Fruit fly (Drosophila melanogaster) whole organism, prepupa: ENCODE results near the gene CG31463.

Source experiments
- Blimp-1 ChIP-seq: fragments of 200-800 bp; sonication (Bioruptor generic); optimal IDR thresholded peaks from 3 replicates; lab custom pipeline; 2017; ENCODE audit warnings: missing biosample characterization, missing genetic modification characterization, mild to moderate bottlenecking, moderate library complexity, missing genetic modification reagents
- CG10631 ChIP-seq: fragments of 200-800 bp; sonication (Bioruptor generic); optimal IDR thresholded peaks from 2 replicates; lab custom pipeline; 2016; ENCODE audit warnings: missing biosample characterization, missing genetic modification characterization
- CG10669 ChIP-seq: fragments of 200-800 bp; sonication (Bioruptor generic); optimal IDR thresholded peaks from 3 replicates; lab custom pipeline; 2018; ENCODE audit warnings: missing biosample characterization, mild to moderate bottlenecking, missing genetic modification characterization, moderate library complexity
- CG11294 ChIP-seq: fragments of 200-800 bp; sonication (Bioruptor generic); IDR thresholded peaks from 2 replicates; pipeline ENCODE4 v1.3.6; 2022; ENCODE audit warnings: missing biosample characterization, missing genetic modification characterization
- CG11762 ChIP-seq: fragments of 200-800 bp; sonication (Bioruptor generic); optimal IDR thresholded peaks from 3 replicates; lab custom pipeline; 2016; ENCODE audit warnings: missing biosample characterization, missing genetic modification characterization; ENCODE audit not compliant: insufficient read depth
- CG11902 ChIP-seq: fragments of 200-800 bp; sonication (Bioruptor generic); optimal IDR thresholded peaks from 3 replicates; lab custom pipeline; 2016; ENCODE audit warnings: missing biosample characterization, missing genetic modification characterization
- CG15336 ChIP-seq: fragments of 200-800 bp; sonication (Bioruptor generic); IDR thresholded peaks from 2 replicates; pipeline ENCODE4 v1.3.6; 2022; ENCODE audit warnings: missing biosample characterization, missing genetic modification characterization
- CG1621 ChIP-seq: fragments of 200-800 bp; sonication (Bioruptor generic); optimal IDR thresholded peaks from 3 replicates; lab custom pipeline; 2018; ENCODE audit warnings: missing biosample characterization, mild to moderate bottlenecking, missing genetic modification characterization
- CG16779 ChIP-seq: fragments of 200-800 bp; sonication (Bioruptor generic); optimal IDR thresholded peaks from 3 replicates; lab custom pipeline; 2017; ENCODE audit warnings: missing biosample characterization, mild to moderate bottlenecking, missing genetic modification characterization
- CG3032 ChIP-seq: fragments of 200-800 bp; optimal IDR thresholded peaks from 2 replicates; lab custom pipeline; 2019; ENCODE audit warnings: missing biosample characterization, mild to moderate bottlenecking, missing genetic modification characterization, moderate library complexity
- CG31627 ChIP-seq: fragments of 200-800 bp; sonication (Bioruptor generic); optimal IDR thresholded peaks from 3 replicates; lab custom pipeline; 2016; ENCODE audit warnings: missing biosample characterization, missing genetic modification characterization
- CG32006 ChIP-seq: fragments of 200-800 bp; sonication (Bioruptor generic); optimal IDR thresholded peaks from 3 replicates; lab custom pipeline; 2017; ENCODE audit warnings: missing biosample characterization, mild to moderate bottlenecking, missing genetic modification characterization
- CG34406 ChIP-seq: fragments of 200-800 bp; sonication (Bioruptor generic); optimal IDR thresholded peaks from 3 replicates; lab custom pipeline; 2016; ENCODE audit warnings: missing biosample characterization, missing genetic modification characterization
- CG3919 ChIP-seq: fragments of 200-800 bp; sonication (Bioruptor generic); optimal IDR thresholded peaks from 3 replicates; lab custom pipeline; 2016; ENCODE audit warnings: missing biosample characterization, missing genetic modification characterization
- CG4318 ChIP-seq: fragments of 200-800 bp; sonication (Bioruptor generic); optimal IDR thresholded peaks from 3 replicates; lab custom pipeline; 2017; ENCODE audit warnings: missing biosample characterization, mild to moderate bottlenecking, missing genetic modification characterization
- CG6276 ChIP-seq: fragments of 200-800 bp; sonication (Bioruptor generic); optimal IDR thresholded peaks from 2 replicates; lab custom pipeline; 2017; ENCODE audit warnings: missing biosample characterization, mild to moderate bottlenecking, missing genetic modification characterization
- CG6792 ChIP-seq: fragments of 200-800 bp; sonication (Bioruptor generic); optimal IDR thresholded peaks from 3 replicates; lab custom pipeline; 2016; ENCODE audit warnings: missing biosample characterization, missing genetic modification characterization
- CG6808 ChIP-seq: fragments of 200-800 bp; sonication (Bioruptor generic); optimal IDR thresholded peaks from 3 replicates; lab custom pipeline; 2017; ENCODE audit warnings: missing biosample characterization, missing genetic modification characterization, mild to moderate bottlenecking, moderate library complexity, missing genetic modification reagents
- CG6854 ChIP-seq: fragments of 200-800 bp; sonication (Bioruptor generic); optimal IDR thresholded peaks from 2 replicates; lab custom pipeline; 2017; ENCODE audit warnings: missing biosample characterization, mild to moderate bottlenecking, missing genetic modification characterization
- CG7368 ChIP-seq: fragments of 200-800 bp; sonication (Bioruptor generic); optimal IDR thresholded peaks from 3 replicates; lab custom pipeline; 2016; ENCODE audit warnings: missing biosample characterization, missing genetic modification characterization
- CG8119 ChIP-seq: fragments of 200-800 bp; sonication (Bioruptor generic); IDR thresholded peaks from 3 replicates; pipeline ENCODE4 v1.3.6; 2022; ENCODE audit warnings: missing biosample characterization, missing genetic modification characterization
- CG8632 ChIP-seq: fragments of 200-800 bp; sonication (Bioruptor generic); optimal IDR thresholded peaks from 3 replicates; lab custom pipeline; 2016; ENCODE audit warnings: missing biosample characterization, missing genetic modification characterization
- CG9139 ChIP-seq: fragments of 200-800 bp; sonication (Bioruptor generic); optimal IDR thresholded peaks from 3 replicates; lab custom pipeline; 2017; ENCODE audit warnings: missing biosample characterization, mild to moderate bottlenecking, missing genetic modification characterization
- Eip78C ChIP-seq: fragments of 200-800 bp; sonication (Bioruptor generic); peaks from one replicate; lab custom pipeline; 2016; ENCODE audit warnings: missing biosample characterization, missing genetic modification characterization
- Eip93F ChIP-seq: fragments of 200-800 bp; sonication (Bioruptor generic); optimal IDR thresholded peaks from 2 replicates; lab custom pipeline; 2016; ENCODE audit warnings: missing biosample characterization, mild to moderate bottlenecking, missing genetic modification characterization
- Ets21C ChIP-seq: fragments of 200-800 bp; sonication (Bioruptor generic); optimal IDR thresholded peaks from 3 replicates; lab custom pipeline; 2016; ENCODE audit warnings: missing biosample characterization, missing genetic modification characterization
- Ets96B ChIP-seq: fragments of 200-800 bp; optimal IDR thresholded peaks from 2 replicates; lab custom pipeline; 2019; ENCODE audit warnings: missing biosample characterization, mild to moderate bottlenecking, missing genetic modification characterization, moderate library complexity
- Gug ChIP-seq: fragments of 200-800 bp; sonication (Bioruptor generic); IDR thresholded peaks from 2 replicates; pipeline ENCODE4 v1.3.6; 2022; ENCODE audit warnings: missing biosample characterization, missing genetic modification characterization
- Hr38 ChIP-seq: sonication (Bioruptor generic); optimal IDR thresholded peaks from 2 replicates; lab custom pipeline; 2016; ENCODE audit warnings: missing biosample characterization, missing genetic modification characterization
- Hr39 ChIP-seq: fragments of 200-800 bp; sonication (Bioruptor generic); optimal IDR thresholded peaks from 2 replicates; lab custom pipeline; 2016; ENCODE audit warnings: missing biosample characterization, missing genetic modification characterization
- Hr4 ChIP-seq: fragments of 200-800 bp; sonication (Bioruptor generic); optimal IDR thresholded peaks from 3 replicates; lab custom pipeline; 2016; ENCODE audit warnings: missing biosample characterization, missing genetic modification characterization
- Lpt ChIP-seq: fragments of 200-800 bp; sonication (Bioruptor generic); optimal IDR thresholded peaks from 3 replicates; lab custom pipeline; 2016; ENCODE audit warnings: missing biosample characterization, missing genetic modification characterization
- Smox ChIP-seq: fragments of 200-800 bp; sonication (Bioruptor generic); optimal IDR thresholded peaks from 3 replicates; lab custom pipeline; 2016; ENCODE audit warnings: missing biosample characterization, missing genetic modification characterization
- Sox102F ChIP-seq: fragments of 200-800 bp; sonication (Bioruptor generic); optimal IDR thresholded peaks from 2 replicates; lab custom pipeline; 2016; ENCODE audit warnings: missing biosample characterization, mild to moderate bottlenecking, missing genetic modification characterization
- Sox15 ChIP-seq: fragments of 200-800 bp; sonication (Bioruptor generic); optimal IDR thresholded peaks from 3 replicates; lab custom pipeline; 2016; ENCODE audit warnings: missing biosample characterization, missing genetic modification characterization
- achi ChIP-seq: fragments of 200-800 bp; sonication (Bioruptor generic); optimal IDR thresholded peaks from 3 replicates; lab custom pipeline; 2016; ENCODE audit warnings: missing biosample characterization, missing genetic modification characterization
- cyc ChIP-seq: fragments of 200-800 bp; sonication (Bioruptor generic); optimal IDR thresholded peaks from 3 replicates; lab custom pipeline; 2016; ENCODE audit warnings: missing biosample characterization, missing genetic modification characterization
- dsx ChIP-seq: fragments of 200-800 bp; optimal IDR thresholded peaks from 3 replicates; lab custom pipeline; 2019; ENCODE audit warnings: missing biosample characterization, mild to moderate bottlenecking, missing genetic modification characterization, moderate library complexity; ENCODE audit not compliant: poor library complexity, severe bottlenecking
- eg ChIP-seq: fragments of 200-800 bp; sonication (Bioruptor generic); IDR thresholded peaks from 3 replicates; pipeline ENCODE4 v1.3.6; 2022; ENCODE audit warnings: missing biosample characterization, missing genetic modification characterization
- fd59A ChIP-seq: fragments of 200-800 bp; sonication (Bioruptor generic); optimal IDR thresholded peaks from 2 replicates; lab custom pipeline; 2017; ENCODE audit warnings: missing biosample characterization, mild to moderate bottlenecking, missing genetic modification characterization, missing genetic modification reagents
- fd85E ChIP-seq: fragments of 200-800 bp; sonication (Bioruptor generic); optimal IDR thresholded peaks from 3 replicates; lab custom pipeline; 2016; ENCODE audit warnings: missing biosample characterization, missing genetic modification characterization
- lz ChIP-seq: fragments of 200-800 bp; sonication (Bioruptor generic); optimal IDR thresholded peaks from 3 replicates; lab custom pipeline; 2016; ENCODE audit warnings: missing biosample characterization, missing genetic modification characterization
- net ChIP-seq: fragments of 200-800 bp; sonication (Bioruptor generic); optimal IDR thresholded peaks from 3 replicates; lab custom pipeline; 2016; ENCODE audit warnings: missing biosample characterization, missing genetic modification characterization
- pdm3 ChIP-seq: fragments of 200-800 bp; sonication (Bioruptor generic); optimal IDR thresholded peaks from 3 replicates; lab custom pipeline; 2016; ENCODE audit warnings: missing biosample characterization, missing genetic modification characterization
- salr ChIP-seq, 2 experiments: fragments of 200-800 bp; sonication (Bioruptor generic); optimal IDR thresholded peaks; 3 replicates each; lab custom pipeline; 2016 to 2018; ENCODE audit warnings: missing biosample characterization in 2 of 2, missing genetic modification characterization in 2 of 2, mild to moderate bottlenecking in 1 of 2
- spab ChIP-seq: fragments of 200-800 bp; sonication (Bioruptor generic); optimal IDR thresholded peaks from 2 replicates; lab custom pipeline; 2017; ENCODE audit warnings: missing biosample characterization, mild to moderate bottlenecking, missing genetic modification characterization, missing genetic modification reagents
- ss ChIP-seq, 2 experiments: fragments of 200-800 bp; sonication (Bioruptor generic); optimal IDR thresholded peaks; 2 replicates in 1 of 2; 3 replicates in 1 of 2; lab custom pipeline; 2017 to 2018; ENCODE audit warnings: mild to moderate bottlenecking in 2 of 2, missing biosample characterization in 2 of 2, missing genetic modification characterization in 2 of 2, moderate library complexity in 1 of 2
- svp ChIP-seq: fragments of 200-800 bp; sonication (Bioruptor generic); peaks from one replicate; lab custom pipeline; 2016; ENCODE audit warnings: missing biosample characterization, missing genetic modification characterization
- topi ChIP-seq: fragments of 200-800 bp; sonication (Bioruptor generic); optimal IDR thresholded peaks from 3 replicates; lab custom pipeline; 2016; ENCODE audit warnings: missing biosample characterization, missing genetic modification characterization
- vri ChIP-seq: fragments of 200-800 bp; sonication (Bioruptor generic); optimal IDR thresholded peaks from 3 replicates; lab custom pipeline; 2016; ENCODE audit warnings: missing biosample characterization, mild to moderate bottlenecking, missing genetic modification characterization

The CG31463 gene

DNA sequence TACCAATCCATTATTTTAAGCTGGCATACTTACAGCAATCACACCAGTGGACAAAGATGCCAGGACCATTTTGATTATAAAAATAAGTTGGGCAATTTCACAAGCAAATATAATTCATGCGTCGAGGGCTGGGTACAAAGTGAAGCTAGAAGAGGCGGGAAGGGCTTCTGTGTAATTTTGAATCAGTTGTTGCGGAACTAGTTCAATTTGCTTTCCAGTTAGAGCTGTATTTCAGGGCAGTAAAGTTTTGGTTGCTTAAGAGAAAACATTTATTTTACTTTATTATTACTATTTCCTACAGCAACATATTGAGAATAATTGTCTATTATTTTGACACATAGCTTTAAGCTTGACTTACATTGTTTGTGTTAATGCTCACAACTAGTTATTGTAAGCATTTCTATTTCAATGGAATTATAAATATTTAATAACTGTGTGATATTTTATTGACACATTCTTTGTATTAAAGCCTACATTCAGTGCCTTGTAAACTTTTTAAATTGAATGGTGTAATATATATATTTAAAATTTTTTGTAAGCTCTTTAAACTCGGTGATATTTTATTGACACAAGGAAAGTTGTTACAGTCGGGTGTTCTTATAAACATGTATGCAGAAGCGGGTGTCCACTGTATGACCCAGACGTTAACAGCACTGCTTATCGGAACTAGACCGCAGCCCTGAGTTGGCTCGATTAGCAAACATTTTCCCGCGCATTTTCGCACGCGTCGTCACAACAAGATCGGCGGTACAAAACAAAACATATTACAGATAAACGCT is 27.6 kb upstream of the CG31463 start, which contains the start of the genes RPA1 and Mcm2:
Gene RPA1 (minus strand): TSS at position 150 of the 779 bp plus-strand sequence.
Gene Mcm2 (plus strand): TSS at position 669 of the 779 bp plus-strand sequence.
- TF ChIP-seq Ets96B (tag; lab: Kevin White, UChicago): peak; percentile 75
- TF ChIP-seq fd85E: no peak
- peak; percentile 63 for TF ChIP-seq dsx (GFP tag; lab: Kevin White, UChicago)
- peak; percentile 42 for TF ChIP-seq CG6854 (GFP tag; lab: Kevin White, UChicago)
- peak; percentile 69 for TF ChIP-seq CG11762 (GFP tag; lab: Kevin White, UChicago)
- peak; percentile 94 for TF ChIP-seq svp (GFP tag; lab: Kevin White, UChicago)
- TF ChIP-seq Hr38 (GFP tag; lab: Kevin White, UChicago): no peak
- peak; percentile 79 for TF ChIP-seq Hr39
- TF ChIP-seq cyc: peak; percentile 79
- peak; percentile 7 for TF ChIP-seq CG9139 (GFP tag; lab: Kevin White, UChicago)
- no peak for TF ChIP-seq vri
- peak; percentile 56 for TF ChIP-seq CG7368
- TF ChIP-seq CG6792: peak; percentile 70
- TF ChIP-seq CG6808: peak; percentile 67
- TF ChIP-seq ss (GFP tag; optimal IDR thresholded peaks at IDR 0.05; lab: Kevin White, UChicago): no peak
- peak; percentile 80 for TF ChIP-seq Smox (GFP tag; lab: Kevin White, UChicago)
- peak; percentile 80 for TF ChIP-seq eg (GFP tag; lab: Robert Waterston, UW)
- peak; percentile 78 for TF ChIP-seq Ets21C (GFP tag; lab: Kevin White, UChicago)
- TF ChIP-seq Sox102F (GFP tag; lab: Kevin White, UChicago): peak; percentile 68
- TF ChIP-seq net (GFP tag; lab: Kevin White, UChicago): peak; percentile 74
- TF ChIP-seq CG10631: peak; percentile 89
- no peak for TF ChIP-seq CG1621 (tag; lab: Kevin White, UChicago)
- TF ChIP-seq CG34406 (GFP tag; lab: Kevin White, UChicago): peak; percentile 78
- TF ChIP-seq CG31627 (GFP tag; lab: Kevin White, UChicago): peak; percentile 87
- TF ChIP-seq CG6276: no peak
- peak; percentile 57 for TF ChIP-seq fd59A (GFP tag; lab: Kevin White, UChicago)
- TF ChIP-seq Blimp-1 (GFP tag; lab: Kevin White, UChicago): peak; percentile 56
- peak; percentile 57 to 79 for TF ChIP-seq salr (GFP tag; optimal IDR thresholded peaks at IDR 0.05; lab: Kevin White, UChicago)
- peak; percentile 66; the same call in 2 of the 3 replicates for TF ChIP-seq CG8119 (GFP tag; lab: Robert Waterston, UW)
- peak; percentile 86 for TF ChIP-seq lz (GFP tag; lab: Kevin White, UChicago)
- peak; percentile 76 for TF ChIP-seq CG15336 (GFP tag; lab: Robert Waterston, UW)
- peak; percentile 67 for TF ChIP-seq CG8632 (GFP tag; lab: Kevin White, UChicago)
- peak; percentile 85 for TF ChIP-seq Sox15 (GFP tag; lab: Kevin White, UChicago)
- TF ChIP-seq CG4318 (GFP tag; lab: Kevin White, UChicago): no peak
- peak; percentile 76 for TF ChIP-seq CG11294 (GFP tag; lab: Robert Waterston, UW)
- peak; percentile 80 for TF ChIP-seq achi (GFP tag; lab: Kevin White, UChicago)
- TF ChIP-seq Lpt (GFP tag; lab: Kevin White, UChicago): peak; percentile 75
- TF ChIP-seq CG3032 (tag; lab: Kevin White, UChicago): peak; percentile 84
- peak; percentile 67 for TF ChIP-seq Gug (GFP tag; lab: Robert Waterston, UW)
- peak; percentile 36 for TF ChIP-seq Eip93F (GFP tag; lab: Kevin White, UChicago)
- TF ChIP-seq CG10669 (GFP tag; lab: Kevin White, UChicago): peak; percentile 70
- TF ChIP-seq CG3919 (GFP tag; lab: Kevin White, UChicago): peak; percentile 83
- no peak for TF ChIP-seq CG16779 (tag; lab: Kevin White, UChicago)
- peak; percentile 67 for TF ChIP-seq topi (GFP tag; lab: Kevin White, UChicago)
- peak; percentile 61 for TF ChIP-seq spab
- peak; percentile 88 for TF ChIP-seq CG32006
- TF ChIP-seq Eip78C (GFP tag; lab: Kevin White, UChicago): peak; percentile 93
- no peak for TF ChIP-seq Hr4
- TF ChIP-seq pdm3: no peak
- peak; percentile 73 for TF ChIP-seq CG11902
